Worm (Caenorhabditis elegans): ENCODE results near the gene srh-237.

Gene srh-237

DNA sequence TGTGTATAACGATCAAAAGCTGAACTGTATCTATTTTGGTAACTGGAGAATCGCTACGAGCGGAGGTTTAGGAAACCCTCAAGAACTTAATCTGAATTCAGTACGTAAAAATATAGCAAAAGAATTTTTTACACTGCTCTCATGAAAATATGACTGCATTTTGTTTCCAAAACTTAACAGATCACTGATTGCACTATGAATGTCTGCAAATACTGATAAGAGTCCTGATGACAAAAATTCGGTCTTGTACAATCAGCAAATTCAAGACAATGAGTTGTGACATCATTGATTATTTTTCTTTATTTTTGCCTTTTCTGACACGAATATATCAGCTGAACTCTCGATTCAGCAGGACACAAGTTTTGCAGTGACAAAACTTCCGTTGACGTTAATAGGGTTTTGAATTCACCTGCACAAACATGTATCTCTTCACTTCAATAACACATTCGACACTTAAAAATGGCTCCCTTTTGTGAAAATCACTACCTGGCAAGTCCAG lies at the start of gene srh-237:
Gene srh-237, plus strand, starts transcription at position 449 of the 499 bp plus-strand sequence.
- TF ChIP-seq R02D3.7 (tag; optimal IDR thresholded peaks at IDR 0.05) (no peak), fos-1 (tag; optimal IDR thresholded peaks at IDR 0.05) (peak; percentile 68), lin-11 (tag; optimal IDR thresholded peaks at IDR 0.05) (no peak), unc-39 (tag; optimal IDR thresholded peaks at IDR 0.05) (no peak), C34F6.9 (tag; optimal IDR thresholded peaks at IDR 0.05) (no peak), ztf-11 (tag; optimal IDR thresholded peaks at IDR 0.05) (no peak)

- TF ChIP-seq lin-39 (tag; optimal IDR thresholded peaks at IDR 0.05) = no peak
- no peak for TF ChIP-seq lsy-2 (tag; optimal IDR thresholded peaks at IDR 0.05)
- no peak for TF ChIP-seq ztf-1 (GFP tag; conservative IDR thresholded peaks at IDR 0.05)
- no peak for TF ChIP-seq mdl-1 (tag; optimal IDR thresholded peaks at IDR 0.05)
- TF ChIP-seq elt-3 (tag; optimal IDR thresholded peaks at IDR 0.05) = no peak
- no peak for TF ChIP-seq dmd-4 (tag; optimal IDR thresholded peaks at IDR 0.05)
- TF ChIP-seq C34F6.9 (tag; optimal IDR thresholded peaks at IDR 0.05) = no peak
- TF ChIP-seq R02D3.7 (tag; optimal IDR thresholded peaks at IDR 0.05) = no peak
- no peak for TF ChIP-seq nhr-10 (tag; optimal IDR thresholded peaks at IDR 0.05)
- no peak for TF ChIP-seq zag-1 (tag; optimal IDR thresholded peaks at IDR 0.05)
- no peak for TF ChIP-seq crh-2 (tag; optimal IDR thresholded peaks at IDR 0.05)
- no peak for TF ChIP-seq sma-3 (GFP tag; optimal IDR thresholded peaks at IDR 0.05)
- no peak for TF ChIP-seq ZK546.5 (tag; optimal IDR thresholded peaks at IDR 0.05)
- no peak for TF ChIP-seq egl-27 (tag; optimal IDR thresholded peaks at IDR 0.05)
- TF ChIP-seq sem-4 (tag; optimal IDR thresholded peaks at IDR 0.05) = no peak
- TF ChIP-seq ceh-82 (tag; optimal IDR thresholded peaks at IDR 0.05) = no peak
Measured at ce11 chrV:17042263-17042662, 47.9 kb upstream of the srh-237 start, which contains the start of gene hpo-33. Gene hpo-33, plus strand, starts transcription at chrV:17042563.

DNA sequence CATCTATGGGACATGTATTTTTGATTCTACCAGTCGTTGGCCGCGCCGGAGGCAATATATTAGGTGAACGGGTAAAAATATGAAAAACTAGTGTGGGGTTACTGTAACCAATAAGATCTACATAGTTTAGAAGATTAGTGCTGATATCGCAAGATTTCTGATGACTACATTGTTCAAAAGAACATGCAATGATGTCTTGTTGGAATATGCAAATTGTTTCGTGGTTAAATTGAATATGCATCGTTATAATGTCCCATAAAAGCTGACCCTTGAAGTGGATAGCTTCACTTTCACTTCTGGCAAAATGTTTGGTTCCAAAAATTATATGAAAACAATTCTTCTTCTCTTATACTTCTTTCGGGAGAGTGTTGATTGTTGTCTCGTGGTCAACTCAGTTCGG lies 45.7 kb upstream of the srh-237 start, which contains the start of gene F28B1.2:
Gene F28B1.2, plus strand, starts transcription at position 301 of the 400 bp plus-strand sequence.
- TF ChIP-seq crh-2 (tag; optimal IDR thresholded peaks at IDR 0.05) = no peak
- TF ChIP-seq elt-1 (tag; optimal IDR thresholded peaks at IDR 0.05) = no peak
- no peak for TF ChIP-seq nhr-12 (tag; optimal IDR thresholded peaks at IDR 0.05)
- TF ChIP-seq lsy-2 (tag; optimal IDR thresholded peaks at IDR 0.05) = no peak
- TF ChIP-seq dmd-4 (tag; optimal IDR thresholded peaks at IDR 0.05) = no peak
- TF ChIP-seq mbf-1 (tag; optimal IDR thresholded peaks at IDR 0.05) = no peak
- no peak for TF ChIP-seq snpc-4 (tag; optimal IDR thresholded peaks at IDR 0.05)

DNA sequence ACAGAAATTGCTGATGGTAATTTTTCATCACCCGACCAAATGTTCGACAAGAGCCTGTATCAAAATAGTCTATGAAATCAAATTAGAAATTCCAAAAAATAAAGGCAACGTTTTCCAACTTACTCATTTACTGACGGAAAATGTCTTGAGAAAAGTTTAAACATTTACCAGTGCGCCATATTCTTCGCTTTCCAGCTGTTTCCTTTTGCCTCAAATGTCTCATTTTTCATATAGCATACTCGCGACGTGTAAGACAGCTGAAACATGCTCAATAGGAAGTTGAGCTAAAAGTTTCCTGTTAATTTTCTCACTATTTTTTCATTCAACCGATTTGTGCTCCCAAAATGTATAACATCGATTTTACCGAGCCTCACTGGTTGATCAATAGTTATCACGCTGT lies 30.2 kb upstream of the srh-237 start, which contains the start of gene sri-66:
Gene sri-66, plus strand, starts transcription at position 301 of the 400 bp plus-strand sequence.
- TF ChIP-seq gmeb-1 (tag; optimal IDR thresholded peaks at IDR 0.05) (no peak), F13H6.1 (tag; optimal IDR thresholded peaks at IDR 0.05) (no peak), mab-5 (tag; optimal IDR thresholded peaks at IDR 0.05) (no peak), unc-62 (GFP tag; optimal IDR thresholded peaks at IDR 0.05) (no peak), zag-1 (tag; optimal IDR thresholded peaks at IDR 0.05) (no peak), dmd-4 (tag; optimal IDR thresholded peaks at IDR 0.05) (no peak), blmp-1 (tag; optimal IDR thresholded peaks at IDR 0.05; ENCODE audit: insufficient read depth) (no peak), Y55F3AM.14 (GFP tag; optimal IDR thresholded peaks at IDR 0.05) (no peak), egl-27 (tag; optimal IDR thresholded peaks at IDR 0.05) (no peak), sma-3 (GFP tag; optimal IDR thresholded peaks at IDR 0.05) (no peak), nhr-25 (tag; optimal IDR thresholded peaks at IDR 0.05) (no peak), nhr-129 (tag; optimal IDR thresholded peaks at IDR 0.05) (no peak), nhr-6 (tag; optimal IDR thresholded peaks at IDR 0.05) (no peak), ztf-11 (tag; optimal IDR thresholded peaks at IDR 0.05) (no peak), sem-4 (tag; optimal IDR thresholded peaks at IDR 0.05) (no peak), lsy-2 (tag; optimal IDR thresholded peaks at IDR 0.05) (no peak), lin-39 (tag; optimal IDR thresholded peaks at IDR 0.05) (no peak), lin-13 (GFP tag; optimal IDR thresholded peaks at IDR 0.05) (no peak)

ce11 chrV:17061585-17061984 lies 28.6 kb upstream of the srh-237 start, which contains the start of gene F28B1.9:
Gene F28B1.9, plus strand, starts transcription at chrV:17061885.
- TF ChIP-seq unc-55 (GFP tag; optimal IDR thresholded peaks at IDR 0.05) (no peak), nhr-129 (tag; optimal IDR thresholded peaks at IDR 0.05) (no peak), dmd-4 (tag; optimal IDR thresholded peaks at IDR 0.05) (no peak), snpc-4 (tag; optimal IDR thresholded peaks at IDR 0.05) (no peak), ztf-11 (tag; optimal IDR thresholded peaks at IDR 0.05) (no peak), alr-1 (tag; optimal IDR thresholded peaks at IDR 0.05) (no peak), nhr-10 (tag; optimal IDR thresholded peaks at IDR 0.05) (no peak), skn-1 (tag; optimal IDR thresholded peaks at IDR 0.05) (no peak), nhr-237 (tag; optimal IDR thresholded peaks at IDR 0.05) (no peak), ztf-4 (tag; optimal IDR thresholded peaks at IDR 0.05) (no peak), lin-13 (GFP tag; optimal IDR thresholded peaks at IDR 0.05) (no peak), nhr-77 (tag; optimal IDR thresholded peaks at IDR 0.05) (no peak)
